Worm (Caenorhabditis elegans) whole organism, L4 larva: ENCODE results near the gene T23B12.11.

ENCODE experiments used
- ama-1 ChIP-seq: fragments of 150-350 bp; optimal IDR thresholded peaks from 2 replicates; lab custom pipeline; 2014; ENCODE audit warnings: inconsistent platforms, mixed read lengths
- arid-1 ChIP-seq: fragments of 200-800 bp; sonication (Bioruptor generic); conservative IDR thresholded peaks from 2 replicates; pipeline ENCODE4 v1.3.6; 2022; ENCODE audit warnings: missing genetic modification reagents, missing genetic modification characterization, missing compliant biosample characterization
- egl-27 ChIP-seq: sonication (generic microtip); optimal IDR thresholded peaks from 3 replicates; lab custom pipeline; 2017; ENCODE audit warnings: missing biosample characterization, missing genetic modification reagents, missing genetic modification characterization
- jun-1 ChIP-seq: fragments of 150-350 bp; optimal IDR thresholded peaks from 2 replicates; lab custom pipeline; 2014; ENCODE audit warnings: missing biosample characterization, missing genetic modification reagents, missing genetic modification characterization
- nhr-42 ChIP-seq: fragments of 200-800 bp; sonication (Bioruptor generic); IDR thresholded peaks from 2 replicates; pipeline ENCODE4 v1.3.6; 2022; ENCODE audit warnings: missing genetic modification characterization, missing compliant biosample characterization
- snpc-4 ChIP-seq: fragments of 150-350 bp; optimal IDR thresholded peaks from 2 replicates; lab custom pipeline; 2014; ENCODE audit warnings: missing biosample characterization, missing genetic modification characterization

DNA sequence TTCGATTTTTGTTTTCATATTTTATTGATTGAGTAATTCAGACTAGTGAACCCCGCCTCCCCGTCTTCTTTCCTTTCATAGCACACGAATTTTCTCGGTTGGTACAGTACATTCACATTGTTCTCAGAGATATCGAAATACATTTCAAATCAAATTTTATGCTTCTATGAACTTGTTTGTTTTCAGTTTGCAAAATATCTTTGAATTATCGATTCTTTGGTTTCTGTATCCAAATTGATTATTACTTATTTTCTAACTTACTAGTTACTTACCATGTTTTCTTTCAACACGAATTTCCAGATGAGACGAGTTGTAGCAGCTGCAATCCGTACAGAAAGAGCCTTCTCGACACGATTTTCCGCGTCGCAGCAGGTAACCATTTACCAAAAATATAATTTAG lies 10.2 kb downstream of the T23B12.11 start, which contains the start of gene mrps-2:
- no peak for TF ChIP-seq snpc-4 (tag; lab: Kevin White, UChicago)
- peak; percentile 31 for TF ChIP-seq ama-1 (lab: Kevin White, UChicago)
- no peak for TF ChIP-seq nhr-42 (GFP tag; lab: Robert Waterston, UW)
- TF ChIP-seq egl-27 (tag; lab: Kevin White, UChicago), result no peak
- TF ChIP-seq arid-1 (GFP tag; lab: Robert Waterston, UW), result no peak
- TF ChIP-seq jun-1 (tag; lab: Kevin White, UChicago), result no peak
